Fruit fly (Drosophila melanogaster) whole organism, adult: ENCODE measurements around the gene CG15572.

Experiments
- CG11617 ChIP-seq: fragments of 200-800 bp; sonication (Bioruptor generic); optimal IDR thresholded peaks from 2 replicates; lab custom pipeline; 2017; ENCODE audit warnings: mild to moderate bottlenecking, missing biosample characterization, missing genetic modification reagents, missing genetic modification characterization
- CG12768 ChIP-seq: fragments of 200-800 bp; sonication (Bioruptor generic); optimal IDR thresholded peaks from 2 replicates; lab custom pipeline; 2017; ENCODE audit warnings: missing biosample characterization, missing genetic modification characterization, mild to moderate bottlenecking, moderate library complexity, missing genetic modification reagents
- CG14711 ChIP-seq: fragments of 200-800 bp; sonication (Bioruptor generic); optimal IDR thresholded peaks from 2 replicates; lab custom pipeline; 2018; ENCODE audit warnings: missing biosample characterization, mild to moderate bottlenecking, missing genetic modification characterization, moderate library complexity
- CG1620 ChIP-seq: fragments of 200-800 bp; sonication (Bioruptor generic); optimal IDR thresholded peaks from 2 replicates; lab custom pipeline; 2016; ENCODE audit warnings: missing biosample characterization, missing genetic modification characterization
- CG33017 ChIP-seq: fragments of 200-800 bp; sonication (Bioruptor generic); optimal IDR thresholded peaks from 2 replicates; lab custom pipeline; 2018; ENCODE audit warnings: missing biosample characterization, mild to moderate bottlenecking, missing genetic modification characterization, moderate library complexity
- CG5204 ChIP-seq: fragments of 200-800 bp; sonication (Bioruptor generic); optimal IDR thresholded peaks from 2 replicates; lab custom pipeline; 2016; ENCODE audit warnings: missing biosample characterization, missing genetic modification characterization
- CG7045 ChIP-seq: fragments of 200-800 bp; sonication (Bioruptor generic); optimal IDR thresholded peaks from 2 replicates; lab custom pipeline; 2017; ENCODE audit warnings: missing biosample characterization, mild to moderate bottlenecking, missing genetic modification characterization
- CG7101 ChIP-seq: fragments of 200-800 bp; sonication (Bioruptor generic); optimal IDR thresholded peaks from 2 replicates; lab custom pipeline; 2018; ENCODE audit warnings: missing biosample characterization, mild to moderate bottlenecking, missing genetic modification characterization, moderate library complexity
- Clk ChIP-seq: fragments of 200-800 bp; sonication (Bioruptor generic); optimal IDR thresholded peaks from 2 replicates; lab custom pipeline; 2017; ENCODE audit warnings: missing biosample characterization, missing genetic modification characterization
- Crg-1 ChIP-seq: fragments of 200-800 bp; sonication (Bioruptor generic); optimal IDR thresholded peaks from 2 replicates; lab custom pipeline; 2016; ENCODE audit warnings: missing biosample characterization, missing genetic modification characterization
- Hr96 ChIP-seq: fragments of 200-800 bp; sonication (Bioruptor generic); optimal IDR thresholded peaks from 2 replicates; lab custom pipeline; 2016; ENCODE audit warnings: missing biosample characterization, missing genetic modification characterization
- Mnt ChIP-seq: fragments of 200-800 bp; sonication (Bioruptor generic); optimal IDR thresholded peaks from 2 replicates; lab custom pipeline; 2016; ENCODE audit warnings: missing biosample characterization, mild to moderate bottlenecking, missing genetic modification characterization
- bab1 ChIP-seq: fragments of 200-800 bp; sonication (Bioruptor generic); optimal IDR thresholded peaks from 3 replicates; lab custom pipeline; 2019; ENCODE audit warnings: missing biosample characterization, mild to moderate bottlenecking, missing genetic modification characterization, moderate library complexity
- cic ChIP-seq: fragments of 200-800 bp; sonication (Bioruptor generic); optimal IDR thresholded peaks from 2 replicates; lab custom pipeline; 2017; ENCODE audit warnings: missing biosample characterization, mild to moderate bottlenecking, missing genetic modification characterization, moderate library complexity
- cnc ChIP-seq, 2 experiments: fragments of >200 bp; optimal IDR thresholded peaks; 2 replicates each; lab custom pipeline; 2017
- kay ChIP-seq: fragments of 200-800 bp; sonication (Bioruptor generic); peaks from one replicate; lab custom pipeline; 2016; ENCODE audit warnings: missing biosample characterization, missing genetic modification characterization, borderline replicate concordance
- ovo ChIP-seq: fragments of 200-800 bp; sonication (Bioruptor generic); optimal IDR thresholded peaks from 2 replicates; lab custom pipeline; 2016; ENCODE audit warnings: missing biosample characterization, missing genetic modification characterization
- pad ChIP-seq: fragments of 200-800 bp; sonication (Bioruptor generic); optimal IDR thresholded peaks from 3 replicates; lab custom pipeline; 2017; ENCODE audit warnings: missing biosample characterization, missing genetic modification characterization, mild to moderate bottlenecking, moderate library complexity, missing genetic modification reagents
- tj ChIP-seq: fragments of 200-800 bp; sonication (Bioruptor generic); optimal IDR thresholded peaks from 3 replicates; lab custom pipeline; 2017; ENCODE audit warnings: missing biosample characterization, mild to moderate bottlenecking, missing genetic modification characterization, moderate library complexity
- toe ChIP-seq: fragments of 200-800 bp; sonication (Bioruptor generic); optimal IDR thresholded peaks from 2 replicates; lab custom pipeline; 2016; ENCODE audit warnings: missing biosample characterization, missing genetic modification characterization

Gene CG15572

DNA sequence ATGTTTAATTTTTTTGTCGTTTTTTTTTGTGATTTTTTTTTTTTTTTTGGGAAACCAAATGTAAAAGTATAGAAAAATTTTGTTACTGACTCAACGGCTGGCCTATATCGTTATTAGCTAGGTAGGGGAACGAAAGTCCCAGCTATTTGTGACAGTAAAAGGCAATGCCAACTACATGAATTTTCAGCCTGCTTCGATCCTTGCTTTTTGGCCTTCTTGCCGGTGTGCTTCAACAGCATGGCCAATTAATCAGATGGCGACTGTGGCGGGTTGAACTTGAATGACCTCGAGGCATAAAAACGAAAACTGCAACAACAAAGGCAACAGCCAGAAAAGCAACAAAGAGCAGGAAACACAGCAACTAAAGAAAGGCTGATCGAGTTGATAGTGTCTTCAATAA lies 9.4 kb downstream of the CG15572 start, which contains the start of gene CG15578:
Gene CG15578 (minus strand): TSS at position 101 of the 400 bp plus-strand sequence.
- TF ChIP-seq cic (GFP tag; lab: Kevin White, UChicago) = no peak
- no peak for TF ChIP-seq CG5204 (GFP tag; lab: Kevin White, UChicago)
- no peak for TF ChIP-seq kay
- no peak for TF ChIP-seq ovo (GFP tag; lab: Kevin White, UChicago)
- TF ChIP-seq tj (GFP tag; lab: Kevin White, UChicago) = no peak
- no peak for TF ChIP-seq toe
- no peak for TF ChIP-seq CG1620 (GFP tag; lab: Kevin White, UChicago)
- no peak for TF ChIP-seq CG14711 (tag; lab: Kevin White, UChicago)
- TF ChIP-seq Hr96 (GFP tag; lab: Kevin White, UChicago) = no peak
- TF ChIP-seq CG12768 = no peak
- no peak for TF ChIP-seq CG11617
- TF ChIP-seq cnc (optimal IDR thresholded peaks at IDR 0.05; lab: Kevin White, UChicago) = no peak
- TF ChIP-seq Mnt (GFP tag; lab: Kevin White, UChicago) = no peak
- TF ChIP-seq CG7045 (GFP tag; lab: Kevin White, UChicago) = no peak
- no peak for TF ChIP-seq bab1 (GFP tag; lab: Kevin White, UChicago)
- no peak for TF ChIP-seq Crg-1 (GFP tag; lab: Kevin White, UChicago)
- TF ChIP-seq pad (GFP tag; lab: Kevin White, UChicago) = no peak
- TF ChIP-seq CG33017 (tag; lab: Kevin White, UChicago) = no peak
- TF ChIP-seq Clk (GFP tag; lab: Kevin White, UChicago) = no peak
- TF ChIP-seq CG7101 (tag; lab: Kevin White, UChicago) = no peak

DNA sequence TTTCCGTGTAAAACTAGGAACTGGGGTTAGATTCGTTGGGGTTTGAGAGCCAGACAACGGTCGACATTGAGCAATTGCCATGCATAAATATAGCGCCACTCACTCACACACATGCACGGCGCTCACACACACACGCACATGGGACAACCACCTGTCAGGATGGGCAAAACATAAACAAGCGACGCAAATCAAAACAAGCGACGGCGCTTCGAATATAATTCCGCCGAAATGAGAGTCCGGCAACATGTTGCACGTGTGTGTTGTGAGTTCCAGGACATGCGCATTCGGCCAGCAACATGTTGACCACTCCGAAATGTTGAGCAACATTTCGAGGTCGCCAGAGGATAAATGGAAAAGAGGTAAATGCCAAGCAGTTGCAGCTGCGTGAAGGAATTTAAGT lies 12.3 kb downstream of the CG15572 start:
- TF ChIP-seq CG14711 (tag; lab: Kevin White, UChicago) = no peak
- no peak for TF ChIP-seq Mnt (GFP tag; lab: Kevin White, UChicago)
- TF ChIP-seq CG33017 (tag; lab: Kevin White, UChicago) = no peak
- TF ChIP-seq ovo (GFP tag; lab: Kevin White, UChicago) = no peak
- no peak for TF ChIP-seq CG12768
- TF ChIP-seq CG7101 (tag; lab: Kevin White, UChicago) = no peak
- TF ChIP-seq CG7045 (GFP tag; lab: Kevin White, UChicago) = no peak
- TF ChIP-seq toe = no peak
- TF ChIP-seq kay = no peak
- no peak for TF ChIP-seq CG5204 (GFP tag; lab: Kevin White, UChicago)
- no peak for TF ChIP-seq tj (GFP tag; lab: Kevin White, UChicago)
- TF ChIP-seq CG1620 (GFP tag; lab: Kevin White, UChicago) = no peak
- no peak for TF ChIP-seq cic (GFP tag; lab: Kevin White, UChicago)
- TF ChIP-seq Crg-1 (GFP tag; lab: Kevin White, UChicago) = no peak
- TF ChIP-seq cnc (optimal IDR thresholded peaks at IDR 0.05; lab: Kevin White, UChicago) = no peak
- TF ChIP-seq pad (GFP tag; lab: Kevin White, UChicago) = no peak
- TF ChIP-seq Hr96 (GFP tag; lab: Kevin White, UChicago) = no peak
- TF ChIP-seq CG11617 = no peak

- no peak for TF ChIP-seq tj (GFP tag; lab: Kevin White, UChicago)
- no peak for TF ChIP-seq CG12768
- TF ChIP-seq cnc (optimal IDR thresholded peaks at IDR 0.05; lab: Kevin White, UChicago) = no peak
- no peak for TF ChIP-seq kay
Measured at dm6 chrX:4293418-4293817, 24.9 kb downstream of the CG15572 start.

- no peak for TF ChIP-seq pad (GFP tag; lab: Kevin White, UChicago)
- TF ChIP-seq cnc (optimal IDR thresholded peaks at IDR 0.05; lab: Kevin White, UChicago) = no peak
- TF ChIP-seq Clk (GFP tag; lab: Kevin White, UChicago) = no peak
- TF ChIP-seq CG7045 (GFP tag; lab: Kevin White, UChicago) = no peak
- TF ChIP-seq Hr96 (GFP tag; lab: Kevin White, UChicago) = no peak
- no peak for TF ChIP-seq bab1 (GFP tag; lab: Kevin White, UChicago)
- no peak for TF ChIP-seq CG33017 (tag; lab: Kevin White, UChicago)
- no peak for TF ChIP-seq Crg-1 (GFP tag; lab: Kevin White, UChicago)
Measured at dm6 chrX:4302246-4302645, 33.7 kb downstream of the CG15572 start, which contains the start of gene CG12692. Gene CG12692, minus strand, starts transcription at chrX:4302346.

dm6 chrX:4305980-4306379 lies 37.5 kb downstream of the CG15572 start:
- TF ChIP-seq CG1620 (GFP tag; lab: Kevin White, UChicago) = no peak
- no peak for TF ChIP-seq toe
- no peak for TF ChIP-seq CG7045 (GFP tag; lab: Kevin White, UChicago)
- no peak for TF ChIP-seq cic (GFP tag; lab: Kevin White, UChicago)
- no peak for TF ChIP-seq CG5204 (GFP tag; lab: Kevin White, UChicago)
- no peak for TF ChIP-seq CG14711 (tag; lab: Kevin White, UChicago)
- no peak for TF ChIP-seq CG33017 (tag; lab: Kevin White, UChicago)
- no peak for TF ChIP-seq Crg-1 (GFP tag; lab: Kevin White, UChicago)
- no peak for TF ChIP-seq kay
- TF ChIP-seq Hr96 (GFP tag; lab: Kevin White, UChicago) = no peak
- TF ChIP-seq CG7101 (tag; lab: Kevin White, UChicago) = no peak
- no peak for TF ChIP-seq Clk (GFP tag; lab: Kevin White, UChicago)
- no peak for TF ChIP-seq pad (GFP tag; lab: Kevin White, UChicago)
- no peak for TF ChIP-seq bab1 (GFP tag; lab: Kevin White, UChicago)

DNA sequence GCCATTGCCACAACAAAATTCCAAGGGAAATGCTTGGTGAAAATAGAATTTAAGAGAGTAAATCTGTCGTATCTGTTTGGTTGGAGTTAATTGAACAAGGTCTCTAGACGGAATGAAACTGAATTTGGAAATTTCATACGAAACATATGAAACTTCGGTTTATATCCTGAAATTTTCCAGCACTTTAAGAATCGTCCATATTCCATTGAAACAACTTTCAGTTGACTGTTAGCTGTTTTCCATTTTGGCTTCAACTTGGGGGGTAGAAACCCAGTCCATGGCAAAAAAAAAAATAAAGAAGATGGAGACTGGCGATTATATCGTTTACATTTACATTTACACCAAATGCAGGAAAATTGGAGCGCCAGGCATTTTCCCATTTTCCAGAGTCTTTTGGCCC lies 43.2 kb downstream of the CG15572 start, which contains the start of gene CG15579:
Gene CG15579 (minus strand): TSS at position 101 of the 400 bp plus-strand sequence.
- TF ChIP-seq kay = no peak
- TF ChIP-seq CG11617 = no peak
- no peak for TF ChIP-seq ovo (GFP tag; lab: Kevin White, UChicago)
- TF ChIP-seq Mnt (GFP tag; lab: Kevin White, UChicago) = no peak
- no peak for TF ChIP-seq tj (GFP tag; lab: Kevin White, UChicago)
- TF ChIP-seq Hr96 (GFP tag; lab: Kevin White, UChicago) = no peak
- no peak for TF ChIP-seq CG7045 (GFP tag; lab: Kevin White, UChicago)
- no peak for TF ChIP-seq toe
- TF ChIP-seq bab1 (GFP tag; lab: Kevin White, UChicago) = no peak
- TF ChIP-seq CG7101 (tag; lab: Kevin White, UChicago) = no peak
- no peak for TF ChIP-seq CG1620 (GFP tag; lab: Kevin White, UChicago)
- no peak for TF ChIP-seq CG5204 (GFP tag; lab: Kevin White, UChicago)
- no peak for TF ChIP-seq CG33017 (tag; lab: Kevin White, UChicago)
- TF ChIP-seq CG14711 (tag; lab: Kevin White, UChicago) = no peak
- no peak for TF ChIP-seq cic (GFP tag; lab: Kevin White, UChicago)
- TF ChIP-seq Crg-1 (GFP tag; lab: Kevin White, UChicago) = no peak
